Fruit fly (Drosophila melanogaster) whole organism, embryonic: ENCODE data around the gene CG34338.

Experiments used
- Atf-2 ChIP-seq: fragments of 200-800 bp; sonication (Bioruptor generic); optimal IDR thresholded peaks from 2 replicates; lab custom pipeline; 2016; ENCODE audit warnings: missing biosample characterization, missing genetic modification characterization
- CG12104 ChIP-seq: fragments of 200-800 bp; sonication (Bioruptor generic); optimal IDR thresholded peaks from 3 replicates; lab custom pipeline; 2016; ENCODE audit warnings: missing biosample characterization, missing genetic modification characterization
- CG12236 ChIP-seq: fragments of 200-800 bp; sonication (Bioruptor generic); optimal IDR thresholded peaks from 2 replicates; lab custom pipeline; 2016; ENCODE audit warnings: missing biosample characterization, missing genetic modification characterization
- CG1233 ChIP-seq: fragments of 200-800 bp; sonication (Bioruptor generic); optimal IDR thresholded peaks from 4 replicates; lab custom pipeline; 2018; ENCODE audit warnings: missing biosample characterization, mild to moderate bottlenecking, missing genetic modification characterization
- CG12769 ChIP-seq: fragments of 200-800 bp; sonication (Bioruptor generic); optimal IDR thresholded peaks from 2 replicates; lab custom pipeline; 2019; ENCODE audit warnings: missing biosample characterization, mild to moderate bottlenecking, missing genetic modification characterization, moderate library complexity
- CG14860 ChIP-seq: fragments of 200-800 bp; sonication (Bioruptor generic); IDR thresholded peaks from 3 replicates; pipeline ENCODE4 v1.3.6; 2022; ENCODE audit warnings: missing biosample characterization, missing genetic modification characterization; ENCODE audit not compliant: partially characterized antibody
- CG18619 ChIP-seq: fragments of 200-800 bp; sonication (Bioruptor generic); optimal IDR thresholded peaks from 3 replicates; lab custom pipeline; 2017; ENCODE audit warnings: missing biosample characterization, mild to moderate bottlenecking, missing genetic modification characterization
- CG2129 ChIP-seq: fragments of 200-800 bp; sonication (Bioruptor generic); IDR thresholded peaks from 2 replicates; pipeline ENCODE4 v1.3.6; 2022; ENCODE audit warnings: missing biosample characterization, missing genetic modification characterization; ENCODE audit not compliant: partially characterized antibody
- CG42726 ChIP-seq: fragments of 200-800 bp; sonication (Bioruptor generic); IDR thresholded peaks from 2 replicates; pipeline ENCODE4 v1.3.6; 2022; ENCODE audit warnings: missing biosample characterization, missing genetic modification characterization; ENCODE audit not compliant: partially characterized antibody
- CG4282 ChIP-seq: fragments of 200-800 bp; sonication (Bioruptor generic); optimal IDR thresholded peaks from 2 replicates; lab custom pipeline; 2016; ENCODE audit warnings: missing biosample characterization, missing genetic modification characterization
- CG4820 ChIP-seq: fragments of 200-800 bp; sonication (Bioruptor generic); optimal IDR thresholded peaks from 3 replicates; lab custom pipeline; 2016; ENCODE audit warnings: missing biosample characterization, missing genetic modification characterization
- CG6683 ChIP-seq: fragments of 200-800 bp; sonication (Bioruptor generic); optimal IDR thresholded peaks from 2 replicates; lab custom pipeline; 2017; ENCODE audit warnings: missing biosample characterization, mild to moderate bottlenecking, missing genetic modification characterization, missing genetic modification reagents
- CG6765 ChIP-seq: fragments of 200-800 bp; sonication (Bioruptor generic); optimal IDR thresholded peaks from 3 replicates; lab custom pipeline; 2017; ENCODE audit warnings: missing biosample characterization, mild to moderate bottlenecking, missing genetic modification characterization
- CG7357 ChIP-seq: fragments of 200-800 bp; sonication (Bioruptor generic); IDR thresholded peaks from 3 replicates; pipeline ENCODE4 v1.3.6; 2022; ENCODE audit warnings: missing biosample characterization, missing genetic modification characterization
- CG9797 ChIP-seq: fragments of 200-800 bp; sonication (Bioruptor generic); optimal IDR thresholded peaks from 3 replicates; lab custom pipeline; 2018; ENCODE audit warnings: missing biosample characterization, mild to moderate bottlenecking, missing genetic modification characterization
- Dad ChIP-seq: fragments of 200-800 bp; sonication (Bioruptor generic); optimal IDR thresholded peaks from 3 replicates; lab custom pipeline; 2016; ENCODE audit warnings: missing biosample characterization, missing genetic modification characterization
- Doc2 ChIP-seq: fragments of 200-800 bp; sonication (Bioruptor generic); IDR thresholded peaks from 2 replicates; pipeline ENCODE4 v1.3.6; 2022; ENCODE audit warnings: missing biosample characterization, missing genetic modification characterization
- Gug ChIP-seq: fragments of 200-800 bp; sonication (Bioruptor generic); IDR thresholded peaks from 4 replicates; pipeline ENCODE4 v1.3.6; 2022; ENCODE audit warnings: missing biosample characterization, missing genetic modification characterization
- HmgZ ChIP-seq: fragments of 200-800 bp; sonication (Bioruptor generic); optimal IDR thresholded peaks from 2 replicates; lab custom pipeline; 2018; ENCODE audit warnings: missing biosample characterization, mild to moderate bottlenecking, missing genetic modification characterization
- MESR4 ChIP-seq: fragments of 200-800 bp; sonication (Bioruptor generic); optimal IDR thresholded peaks from 2 replicates; lab custom pipeline; 2018; ENCODE audit warnings: missing biosample characterization, mild to moderate bottlenecking, missing genetic modification characterization, moderate library complexity
- Mes4 ChIP-seq: fragments of 200-800 bp; sonication (Bioruptor generic); optimal IDR thresholded peaks from 2 replicates; lab custom pipeline; 2016; ENCODE audit warnings: missing biosample characterization, missing genetic modification characterization
- NK7.1 ChIP-seq: fragments of 200-800 bp; sonication (Bioruptor generic); optimal IDR thresholded peaks from 3 replicates; lab custom pipeline; 2016; ENCODE audit warnings: missing biosample characterization, missing genetic modification characterization
- Sox100B ChIP-seq: fragments of 200-800 bp; sonication (Bioruptor generic); optimal IDR thresholded peaks from 3 replicates; lab custom pipeline; 2018; ENCODE audit warnings: missing biosample characterization, mild to moderate bottlenecking, missing genetic modification characterization
- Sry-δ ChIP-seq: fragments of 200-800 bp; sonication (Bioruptor generic); optimal IDR thresholded peaks from 2 replicates; lab custom pipeline; 2016; ENCODE audit warnings: missing biosample characterization, missing genetic modification characterization
- ac ChIP-seq: fragments of 200-800 bp; sonication (Bioruptor generic); optimal IDR thresholded peaks from 3 replicates; lab custom pipeline; 2017; ENCODE audit warnings: missing biosample characterization, mild to moderate bottlenecking, missing genetic modification characterization
- ap ChIP-seq: fragments of 200-800 bp; sonication (Bioruptor generic); IDR thresholded peaks from 2 replicates; pipeline ENCODE4 v1.3.6; 2022; ENCODE audit warnings: missing biosample characterization, missing genetic modification characterization
- bcd ChIP-seq: fragments of 200-800 bp; sonication (Bioruptor generic); optimal IDR thresholded peaks from 2 replicates; lab custom pipeline; 2017; ENCODE audit warnings: missing biosample characterization, mild to moderate bottlenecking, missing genetic modification characterization
- btn ChIP-seq: fragments of 200-800 bp; sonication (Bioruptor generic); optimal IDR thresholded peaks from 2 replicates; lab custom pipeline; 2016; ENCODE audit warnings: missing biosample characterization, missing genetic modification characterization
- chm ChIP-seq: fragments of 200-800 bp; sonication (Bioruptor generic); IDR thresholded peaks from 2 replicates; pipeline ENCODE4 v1.3.6; 2022; ENCODE audit warnings: missing biosample characterization, missing genetic modification characterization
- dimm ChIP-seq: fragments of 200-800 bp; sonication (Bioruptor generic); IDR thresholded peaks from 2 replicates; pipeline ENCODE4 v1.3.6; 2022; ENCODE audit warnings: missing biosample characterization, missing genetic modification characterization
- en ChIP-seq: fragments of 200-800 bp; sonication (Bioruptor generic); optimal IDR thresholded peaks from 2 replicates; lab custom pipeline; 2016; ENCODE audit warnings: missing biosample characterization, missing genetic modification characterization
- esg ChIP-seq: fragments of 200-800 bp; sonication (Bioruptor generic); conservative IDR thresholded peaks from 2 replicates; pipeline ENCODE4 v1.3.6; 2022; ENCODE audit warnings: missing biosample characterization, missing genetic modification characterization
- fd102C ChIP-seq: fragments of 200-800 bp; sonication (Bioruptor generic); optimal IDR thresholded peaks from 2 replicates; lab custom pipeline; 2018; ENCODE audit warnings: missing biosample characterization, mild to moderate bottlenecking, missing genetic modification characterization, moderate library complexity
- fru ChIP-seq: fragments of >200 bp; optimal IDR thresholded peaks from 2 replicates; lab custom pipeline; 2017
- grau ChIP-seq: fragments of 200-800 bp; optimal IDR thresholded peaks from 3 replicates; lab custom pipeline; 2019; ENCODE audit warnings: missing biosample characterization, mild to moderate bottlenecking, missing genetic modification characterization, moderate library complexity
- gro ChIP-seq: fragments of 200-800 bp; sonication (Bioruptor generic); optimal IDR thresholded peaks from 2 replicates; lab custom pipeline; 2016; ENCODE audit warnings: missing biosample characterization, missing genetic modification characterization
- hb ChIP-seq: fragments of 200-800 bp; sonication (Bioruptor generic); IDR thresholded peaks from 3 replicates; pipeline ENCODE4 v1.3.6; 2022; ENCODE audit warnings: missing biosample characterization, missing genetic modification characterization; ENCODE audit not compliant: partially characterized antibody
- jing ChIP-seq: fragments of 200-800 bp; sonication (Bioruptor generic); optimal IDR thresholded peaks from 2 replicates; lab custom pipeline; 2018; ENCODE audit warnings: missing biosample characterization, mild to moderate bottlenecking, missing genetic modification characterization
- lilli ChIP-seq: fragments of 200-800 bp; sonication (Bioruptor generic); optimal IDR thresholded peaks from 3 replicates; lab custom pipeline; 2016; ENCODE audit warnings: missing biosample characterization, missing genetic modification characterization
- mirr ChIP-seq: fragments of 200-800 bp; sonication (Bioruptor generic); optimal IDR thresholded peaks from 3 replicates; lab custom pipeline; 2018; ENCODE audit warnings: missing biosample characterization, mild to moderate bottlenecking, missing genetic modification characterization
- p53 ChIP-seq: fragments of 200-800 bp; sonication (Bioruptor generic); optimal IDR thresholded peaks from 2 replicates; lab custom pipeline; 2016; ENCODE audit warnings: missing biosample characterization, missing genetic modification characterization
- pho ChIP-seq: fragments of 200-800 bp; sonication (Bioruptor generic); optimal IDR thresholded peaks from 2 replicates; lab custom pipeline; 2016; ENCODE audit warnings: missing biosample characterization, missing genetic modification characterization
- pnt ChIP-seq: fragments of 200-800 bp; sonication (Bioruptor generic); optimal IDR thresholded peaks from 3 replicates; lab custom pipeline; 2016; ENCODE audit warnings: missing biosample characterization, missing genetic modification characterization
- ranshi ChIP-seq: fragments of 200-800 bp; sonication (Bioruptor generic); IDR thresholded peaks from 2 replicates; pipeline ENCODE4 v1.3.6; 2022; ENCODE audit warnings: missing biosample characterization, missing genetic modification characterization
- run ChIP-seq: fragments of 200-800 bp; sonication (Bioruptor generic); optimal IDR thresholded peaks from 3 replicates; lab custom pipeline; 2018; ENCODE audit warnings: missing biosample characterization, mild to moderate bottlenecking, missing genetic modification characterization
- scrt ChIP-seq: fragments of 200-800 bp; sonication (Bioruptor generic); optimal IDR thresholded peaks from 2 replicates; lab custom pipeline; 2018; ENCODE audit warnings: missing biosample characterization, mild to moderate bottlenecking, missing genetic modification characterization, moderate library complexity
- sna ChIP-seq: fragments of 200-800 bp; sonication (Bioruptor generic); IDR thresholded peaks from 2 replicates; pipeline ENCODE4 v1.3.6; 2022; ENCODE audit warnings: missing biosample characterization, missing genetic modification characterization; ENCODE audit not compliant: partially characterized antibody
- tin ChIP-seq: fragments of 200-800 bp; sonication (Bioruptor generic); optimal IDR thresholded peaks from 3 replicates; lab custom pipeline; 2016; ENCODE audit warnings: missing biosample characterization, missing genetic modification characterization
- trem ChIP-seq: fragments of 200-800 bp; optimal IDR thresholded peaks from 3 replicates; lab custom pipeline; 2019; ENCODE audit warnings: missing biosample characterization, mild to moderate bottlenecking, missing genetic modification characterization, moderate library complexity
- yki ChIP-seq: fragments of >200 bp; optimal IDR thresholded peaks from 3 replicates; lab custom pipeline; 2018

The CG34338 gene

dm6 chrX:7728251-7729164 is 40.0 kb upstream of the CG34338 start, which contains the start of the genes NELF-B and CG12155 (continued):
- TF ChIP-seq CG4820 (GFP tag; lab: Kevin White, UChicago) (peak; percentile 40), tin (GFP tag; lab: Kevin White, UChicago) (peak; percentile 47), dimm (GFP tag; lab: Robert Waterston, UW) (no peak), MESR4 (GFP tag; lab: Kevin White, UChicago) (peak; percentile 75), Sox100B (GFP tag; lab: Kevin White, UChicago) (no peak), scrt (no peak), grau (peak; percentile 65), ac (GFP tag; lab: Kevin White, UChicago) (no peak), Dad (GFP tag; lab: Kevin White, UChicago) (no peak), chm (GFP tag; lab: Robert Waterston, UW) (no peak), CG6765 (no peak), CG9797 (GFP tag; lab: Kevin White, UChicago) (peak; percentile 10), CG12769 (tag; lab: Kevin White, UChicago) (no peak), fru (lab: Kevin White, UChicago) (no peak), btn (GFP tag; lab: Kevin White, UChicago) (no peak), Doc2 (GFP tag; lab: Robert Waterston, UW) (no peak), CG18619 (peak; percentile 63), CG2129 (GFP tag; lab: Robert Waterston, UW) (peak; percentile 22; the same call in 1 of the 2 replicates), en (GFP tag; lab: Kevin White, UChicago) (no peak), Mes4 (no peak), CG1233 (GFP tag; lab: Kevin White, UChicago) (peak; percentile 43), NK7.1 (GFP tag; lab: Kevin White, UChicago) (no peak), pho (GFP tag; lab: Kevin White, UChicago) (peak; percentile 46), CG14860 (GFP tag; lab: Robert Waterston, UW) (peak; percentile 26; the same call in 1 of the 3 replicates), hb (GFP tag; lab: Robert Waterston, UW) (peak; percentile 64; the same call in 1 of the 3 replicates), gro (GFP tag; lab: Kevin White, UChicago) (no peak), ranshi (GFP tag; lab: Robert Waterston, UW) (peak; percentile 22; the same call in 1 of the 2 replicates), CG4282 (GFP tag; lab: Kevin White, UChicago) (no peak), pnt (GFP tag; lab: Kevin White, UChicago) (peak; percentile 32), bcd (GFP tag; lab: Kevin White, UChicago) (peak; percentile 63), CG12104 (peak; percentile 77), Gug (peak; percentile 38; the same call in 2 of the 4 replicates), sna (GFP tag; lab: Robert Waterston, UW) (0 out of 2 replicates have a peak, but pooled peaks have one; percentile 21), CG7357 (GFP tag; lab: Robert Waterston, UW) (no peak), yki (lab: Kevin White, UChicago) (no peak), ap (GFP tag; lab: Robert Waterston, UW) (no peak), p53 (GFP tag; lab: Kevin White, UChicago) (no peak), run (tag; lab: Kevin White, UChicago) (no peak), jing (GFP tag; lab: Kevin White, UChicago) (no peak), mirr (GFP tag; lab: Kevin White, UChicago) (no peak), Sry-δ (peak; percentile 82), CG6683 (GFP tag; lab: Kevin White, UChicago) (no peak), esg (GFP tag; lab: Robert Waterston, UW) (no peak), HmgZ (tag; lab: Kevin White, UChicago) (no peak), fd102C (GFP tag; lab: Kevin White, UChicago) (no peak), Atf-2 (GFP tag; lab: Kevin White, UChicago) (no peak), CG12236 (GFP tag; lab: Kevin White, UChicago) (no peak), lilli (GFP tag; lab: Kevin White, UChicago) (peak; percentile 65), trem (tag; lab: Kevin White, UChicago) (peak; percentile 29), CG42726 (0 out of 2 replicates have a peak, but pooled peaks have one; percentile 45)
